Worm (Caenorhabditis elegans): Measurements from ENCODE around the gene iffb-1.

The iffb-1 gene

DNA sequence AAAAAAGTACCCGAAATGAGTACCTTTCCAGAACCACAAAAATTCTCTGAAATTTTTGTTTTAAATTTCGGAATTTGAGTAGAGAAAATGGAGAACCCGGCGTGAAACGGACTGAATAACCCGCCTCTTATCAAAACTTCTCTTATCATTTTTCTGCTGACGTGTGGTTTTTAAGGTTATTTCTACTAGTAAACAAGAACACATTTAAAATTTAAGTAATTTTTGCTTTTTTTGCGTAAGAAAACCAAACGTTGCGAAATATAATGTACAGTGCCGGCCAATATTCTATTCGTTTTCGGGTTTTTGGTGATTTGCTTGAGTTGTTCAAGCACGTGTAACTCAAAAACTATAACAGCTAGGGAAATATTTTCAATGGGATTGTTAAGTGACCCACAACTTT, 3.2 kb upstream of the iffb-1 start:
- TF ChIP-seq unc-62 (GFP tag; optimal IDR thresholded peaks at IDR 0.05), result no peak

DNA sequence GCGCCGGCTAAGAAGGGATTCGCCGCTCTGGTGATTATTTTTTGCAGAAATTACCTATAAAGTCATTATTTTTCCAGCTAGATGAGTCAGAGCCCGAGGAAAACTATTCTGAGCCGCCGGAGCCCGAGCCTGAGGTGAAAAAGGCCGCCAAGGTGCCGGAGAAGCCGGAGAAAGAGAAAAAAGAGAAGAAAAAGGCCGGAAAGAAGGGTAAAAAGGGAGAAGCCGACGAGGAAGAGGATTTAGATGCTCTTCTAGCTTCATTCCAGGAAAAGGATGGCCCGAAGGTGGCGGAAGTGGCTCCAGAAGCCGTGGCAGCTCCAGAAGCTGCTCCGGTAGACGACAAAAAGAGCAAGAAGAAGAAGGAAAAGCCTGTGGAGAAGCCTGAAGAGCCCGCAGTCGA, 442 bp downstream of the iffb-1 start:
- TF ChIP-seq unc-62 (GFP tag; optimal IDR thresholded peaks at IDR 0.05), result no peak

DNA sequence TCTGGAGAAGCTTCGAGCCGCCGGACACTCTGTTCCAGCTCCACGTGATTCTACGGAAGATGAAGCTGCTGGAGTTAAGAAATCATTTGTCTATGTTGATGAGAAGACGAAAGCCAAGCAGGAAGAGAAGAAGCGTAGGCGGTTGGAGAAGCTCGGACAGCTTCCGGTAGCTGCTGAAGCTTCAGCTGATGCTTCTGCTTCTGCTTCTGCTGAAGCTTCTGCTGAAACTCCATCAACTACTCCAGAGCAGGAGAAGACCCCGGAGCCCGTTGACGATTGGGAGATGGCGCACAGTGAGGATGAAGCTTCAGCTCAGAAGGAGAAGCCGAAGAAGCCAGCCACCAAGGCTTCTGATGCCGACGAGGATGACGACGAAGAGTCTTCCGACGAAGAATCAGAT, 2.2 kb downstream of the iffb-1 start:
- TF ChIP-seq unc-62 (GFP tag; optimal IDR thresholded peaks at IDR 0.05), result no peak

DNA sequence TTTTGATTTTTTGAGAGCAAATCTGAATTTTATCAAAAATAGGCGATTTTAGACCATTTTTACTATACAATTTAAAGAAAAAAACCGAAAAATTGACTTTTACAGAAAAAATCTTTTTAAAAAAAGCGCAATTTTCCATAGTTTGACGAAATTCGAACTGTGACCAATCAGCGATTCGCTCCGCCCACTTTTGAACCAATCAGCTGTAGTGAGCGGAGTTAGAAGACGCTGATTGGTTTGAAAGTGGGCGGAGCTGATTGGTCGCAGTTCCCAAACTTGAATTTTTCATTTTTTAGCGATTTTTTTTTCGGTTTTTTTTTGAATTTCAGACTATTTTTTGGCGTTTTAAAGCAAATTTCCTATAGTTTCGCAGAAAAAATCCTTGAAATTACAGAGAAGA, 10.5 kb downstream of the iffb-1 start:
- TF ChIP-seq unc-62 (GFP tag; optimal IDR thresholded peaks at IDR 0.05), result no peak

DNA sequence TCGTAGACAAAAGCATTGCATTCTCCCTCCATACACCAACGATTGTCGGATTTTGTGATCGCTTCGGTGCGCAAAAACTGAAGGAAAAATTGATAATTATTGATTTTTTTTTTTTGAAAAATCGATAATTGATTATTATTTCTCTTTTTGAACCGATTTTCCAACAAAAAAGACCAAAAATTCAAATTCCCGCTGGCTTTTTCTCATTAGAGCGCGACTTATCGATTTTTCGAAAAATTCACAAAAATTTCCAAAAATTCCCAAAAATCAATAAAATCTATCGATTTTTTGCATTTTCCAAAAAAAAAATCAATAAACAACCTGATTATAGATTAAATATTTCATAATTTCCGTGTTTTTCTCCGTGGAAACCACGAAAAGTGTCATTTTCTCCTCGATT, 14.4 kb downstream of the iffb-1 start:
- no peak for TF ChIP-seq unc-62 (GFP tag; optimal IDR thresholded peaks at IDR 0.05)

DNA sequence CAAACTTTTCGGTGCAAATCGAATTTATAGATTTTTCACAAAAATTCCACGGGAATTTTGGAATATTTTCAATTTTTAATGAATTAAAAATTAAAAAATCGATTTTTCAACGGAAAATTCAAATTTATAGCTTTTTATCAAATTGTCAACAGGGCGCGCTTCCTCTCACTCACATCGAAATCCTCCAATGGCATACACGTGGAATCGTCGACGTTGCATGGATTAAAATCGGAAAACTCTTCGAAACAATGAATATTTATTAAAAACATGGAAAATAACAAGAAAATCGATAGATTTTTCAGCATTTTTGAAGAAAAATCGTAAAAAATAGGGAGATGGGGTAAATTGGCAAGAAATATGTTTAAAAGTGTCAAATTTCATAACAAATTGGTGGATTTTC, 15.1 kb downstream of the iffb-1 start, which contains the start of gene Y54F10BM.12:
Gene Y54F10BM.12, minus strand, starts transcription at position 344 of the 400 bp plus-strand sequence.
- no peak for TF ChIP-seq unc-62 (GFP tag; optimal IDR thresholded peaks at IDR 0.05)

DNA sequence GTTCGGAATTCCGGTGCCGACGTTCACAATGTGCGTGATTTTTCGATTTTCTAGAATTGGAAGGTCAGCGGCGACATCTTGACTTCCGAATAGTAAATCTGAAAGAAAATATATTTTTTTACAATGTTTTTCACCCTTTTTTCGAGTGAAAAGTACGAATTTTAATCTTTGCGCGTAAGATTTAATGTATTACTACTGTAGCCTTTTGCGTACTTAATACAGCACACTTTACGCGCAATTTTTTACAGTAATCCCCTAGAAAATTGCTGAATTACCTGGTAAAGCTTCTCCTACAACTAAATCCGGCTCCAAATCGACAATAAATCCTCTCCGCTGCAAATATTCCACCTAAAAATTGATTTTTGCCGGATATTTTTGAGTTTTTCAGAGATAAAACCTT, 16.2 kb downstream of the iffb-1 start:
- no peak for TF ChIP-seq unc-62 (GFP tag; optimal IDR thresholded peaks at IDR 0.05)

DNA sequence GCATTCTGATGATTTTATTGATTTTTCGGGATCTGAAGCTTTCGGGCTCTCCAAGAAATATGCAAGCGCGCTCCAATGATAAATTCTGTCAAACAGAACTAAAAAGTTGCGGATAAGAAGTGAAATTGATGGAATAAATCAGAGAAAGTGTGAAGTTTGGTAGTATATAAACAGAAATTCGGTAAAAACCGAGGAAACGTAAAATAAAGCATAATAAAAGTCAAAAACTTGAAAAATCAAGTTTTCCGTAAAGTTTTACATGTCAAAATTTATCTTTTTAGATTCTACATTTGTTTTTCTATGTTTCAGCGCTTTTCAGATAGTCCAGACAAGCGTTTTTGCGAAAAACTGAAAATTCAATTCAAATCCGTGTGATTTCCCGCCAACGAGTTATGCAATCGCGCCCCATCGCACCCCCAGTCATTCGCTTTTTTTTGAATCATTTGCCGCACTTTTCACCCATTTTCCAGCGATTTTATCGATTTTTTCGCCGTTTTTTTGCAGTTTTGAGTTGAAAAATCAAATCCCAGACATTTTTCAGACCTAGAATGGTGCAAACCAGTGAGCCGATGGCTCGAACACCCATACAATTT, 16.9 kb downstream of the iffb-1 start, which contains the start of the genes Y54F10BM.13 and ppm-1.D:
Gene Y54F10BM.13, minus strand, starts transcription at position 51 of the 593 bp plus-strand sequence.
Gene ppm-1.D, plus strand, starts transcription at position 540 of the 593 bp plus-strand sequence.
- TF ChIP-seq unc-62 (GFP tag; optimal IDR thresholded peaks at IDR 0.05), result no peak

DNA sequence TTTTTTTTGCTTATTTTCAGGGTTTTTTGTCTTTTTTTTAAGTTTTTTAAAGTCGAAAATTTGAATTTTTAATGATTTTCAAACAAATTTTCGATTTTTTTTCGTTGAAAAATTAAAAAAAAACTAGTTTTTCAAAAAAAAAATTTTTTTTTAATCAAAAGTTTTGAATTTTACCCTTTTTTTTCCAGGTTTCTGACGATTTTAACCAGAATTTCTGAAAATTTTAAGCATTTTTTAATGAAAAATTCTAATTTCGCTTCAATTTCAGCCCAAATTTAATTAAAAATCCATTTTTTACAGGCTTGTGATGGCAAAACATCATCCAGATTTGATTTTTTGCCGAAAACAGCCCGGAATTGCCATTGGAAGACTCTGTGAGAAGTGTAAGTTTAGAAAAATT, 29.0 kb downstream of the iffb-1 start, which contains the start of gene phf-5:
Gene phf-5, plus strand, starts transcription at position 301 of the 400 bp plus-strand sequence.
- no peak for TF ChIP-seq unc-62 (GFP tag; optimal IDR thresholded peaks at IDR 0.05)

DNA sequence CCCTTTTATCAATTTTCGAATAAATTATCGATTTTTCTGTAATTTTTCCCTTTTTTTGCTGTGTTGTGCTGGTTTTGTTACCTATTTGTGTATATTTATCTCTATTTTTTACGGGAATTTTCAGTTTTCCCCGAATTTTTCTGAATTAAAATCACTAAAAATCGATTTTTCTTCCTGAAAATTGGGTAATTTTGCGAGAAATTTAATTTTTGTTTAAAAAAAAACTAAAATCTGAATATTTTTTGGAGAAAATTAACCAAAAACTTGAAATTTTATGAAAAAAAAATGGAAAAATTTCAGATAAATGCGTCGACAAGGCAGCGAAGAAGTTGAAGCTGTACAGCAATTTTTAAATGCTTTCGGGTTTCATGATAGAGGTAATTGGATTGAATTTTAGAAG, 33.1 kb downstream of the iffb-1 start, which contains the start of gene gip-1:
Gene gip-1, plus strand, starts transcription at position 301 of the 400 bp plus-strand sequence.
- no peak for TF ChIP-seq unc-62 (GFP tag; optimal IDR thresholded peaks at IDR 0.05)

DNA sequence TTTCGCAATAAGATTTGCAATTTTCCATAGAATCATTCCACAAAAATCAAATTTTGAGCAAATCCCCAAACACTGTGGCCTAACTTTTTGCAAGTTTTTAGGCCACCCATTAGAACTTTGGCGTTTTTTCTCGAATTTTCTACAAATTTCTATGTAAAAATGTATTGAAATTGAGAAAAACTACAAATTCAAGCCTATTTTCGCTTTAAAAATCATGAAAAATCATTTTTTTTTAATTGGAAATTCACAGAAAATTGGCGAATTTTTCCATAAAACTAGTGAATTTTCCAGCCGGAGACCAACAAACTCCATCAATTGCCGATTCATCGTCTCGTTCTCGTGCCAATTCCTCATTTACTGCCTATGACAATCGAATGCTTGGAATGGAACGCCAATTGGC, 35.7 kb downstream of the iffb-1 start:
- TF ChIP-seq unc-62 (GFP tag; optimal IDR thresholded peaks at IDR 0.05), result no peak

DNA sequence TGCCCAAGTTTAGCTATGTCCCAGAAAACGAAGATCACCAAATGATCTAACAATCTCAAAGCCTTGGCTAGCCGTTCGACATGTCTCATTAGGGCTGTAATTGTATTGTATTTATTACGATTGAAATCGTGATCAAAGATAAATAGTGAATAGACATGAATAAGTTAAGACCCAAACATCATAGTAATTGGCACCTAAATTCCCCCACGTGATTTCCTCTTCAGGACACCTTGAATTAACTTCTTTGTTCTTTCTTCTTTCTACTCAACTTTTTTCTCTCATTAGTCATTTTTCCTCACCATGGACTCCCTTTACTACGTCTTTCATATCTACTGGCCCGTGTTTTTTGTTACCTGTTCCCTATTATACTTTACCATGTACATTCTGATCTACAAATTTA, 48.4 kb downstream of the iffb-1 start, which contains the start of gene srd-69:
Gene srd-69, plus strand, starts transcription at position 301 of the 400 bp plus-strand sequence.
- no peak for TF ChIP-seq unc-62 (GFP tag; optimal IDR thresholded peaks at IDR 0.05)

DNA sequence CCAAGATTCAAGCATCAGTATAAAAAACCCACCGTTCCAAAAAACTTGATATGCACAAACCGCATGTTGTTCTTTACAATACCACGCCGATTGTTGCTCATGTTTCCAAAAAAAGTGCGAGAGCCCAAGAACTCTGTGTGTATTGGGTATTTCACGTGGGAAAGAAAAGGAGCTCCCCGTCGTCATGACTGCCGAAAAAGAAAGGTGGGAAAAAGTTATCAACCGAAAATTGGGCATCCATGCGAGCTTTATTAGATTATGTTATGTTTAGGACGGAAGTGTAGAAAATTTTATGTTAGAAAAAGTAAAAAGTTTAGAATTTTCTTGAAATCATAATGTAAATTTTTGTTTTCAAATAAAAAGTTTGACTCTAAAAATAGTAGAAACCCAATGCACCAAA, 54.2 kb downstream of the iffb-1 start, which contains the start of gene H04J21.4:
Gene H04J21.4, minus strand, starts transcription at position 101 of the 400 bp plus-strand sequence.
- no peak for TF ChIP-seq unc-62 (GFP tag; optimal IDR thresholded peaks at IDR 0.05)

DNA sequence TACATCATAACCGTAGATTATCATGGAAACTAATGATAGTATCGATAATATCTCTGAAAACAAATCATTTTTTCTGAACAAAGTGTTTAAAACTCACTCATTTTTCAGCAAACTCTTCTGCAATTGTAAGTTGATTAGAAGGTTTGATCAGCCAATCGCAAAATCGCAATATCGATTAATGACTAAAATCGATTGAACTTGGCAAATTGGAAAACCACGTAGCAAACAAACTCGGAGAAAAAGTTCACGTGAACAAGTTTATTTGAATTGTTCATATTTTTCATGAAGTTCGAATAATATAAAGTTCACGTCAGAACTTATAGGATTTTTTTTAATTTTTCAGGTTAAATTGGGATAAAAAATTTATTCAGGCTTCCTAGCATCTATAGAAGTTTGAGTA, 57.6 kb downstream of the iffb-1 start, which contains the start of gene H04J21.1:
Gene H04J21.1, minus strand, starts transcription at position 101 of the 400 bp plus-strand sequence.
- no peak for TF ChIP-seq unc-62 (GFP tag; optimal IDR thresholded peaks at IDR 0.05)

DNA sequence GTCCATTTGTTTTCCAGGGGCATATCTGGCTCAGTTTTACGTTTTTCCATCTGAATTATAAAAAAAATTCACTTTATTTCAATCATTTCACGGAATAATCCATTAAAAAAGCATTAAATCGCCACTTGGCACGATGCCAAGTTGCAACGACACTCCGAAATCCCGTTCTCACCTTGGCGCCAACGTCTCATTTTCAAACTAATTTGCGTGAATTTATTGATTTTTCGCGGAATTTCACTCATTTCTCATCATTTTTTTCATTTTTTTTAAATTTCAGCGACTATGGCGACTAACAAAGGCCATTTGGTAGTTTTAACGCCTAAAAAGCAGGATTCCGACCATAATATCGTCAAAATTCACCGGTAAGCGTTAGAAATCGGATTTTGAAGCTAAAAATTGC, 61.7 kb downstream of the iffb-1 start, which contains the start of gene H14E04.2:
Gene H14E04.2, plus strand, starts transcription at position 276 of the 400 bp plus-strand sequence.
- no peak for TF ChIP-seq unc-62 (GFP tag; optimal IDR thresholded peaks at IDR 0.05)

Data from whole organism, dauer.